Worm (Caenorhabditis elegans) whole organism, late embryonic: ENCODE data around the gene C34F6.7.

ENCODE experiments used
- C38D4.7 ChIP-seq: fragments of 200-800 bp; sonication (Bioruptor generic); optimal IDR thresholded peaks from 2 replicates; lab custom pipeline; 2018; ENCODE audit warnings: mild to moderate bottlenecking, missing genetic modification characterization, moderate library complexity, missing compliant biosample characterization
- F13H6.1 ChIP-seq: sonication (generic microtip); optimal IDR thresholded peaks from 2 replicates; lab custom pipeline; 2016; ENCODE audit warnings: missing genetic modification characterization, missing compliant biosample characterization
- ahr-1 ChIP-seq: sonication (generic microtip); optimal IDR thresholded peaks from 2 replicates; lab custom pipeline; 2016; ENCODE audit warnings: missing genetic modification characterization, missing compliant biosample characterization
- ama-1 ChIP-seq: fragments of 150-350 bp; optimal IDR thresholded peaks from 2 replicates; lab custom pipeline; 2014
- ceh-14 ChIP-seq: sonication (generic microtip); optimal IDR thresholded peaks from 2 replicates; lab custom pipeline; 2016; ENCODE audit warnings: missing genotype, missing genetic modification characterization, missing compliant biosample characterization
- ceh-2 ChIP-seq: sonication (generic microtip); optimal IDR thresholded peaks from 2 replicates; lab custom pipeline; 2016; ENCODE audit warnings: missing genotype, missing genetic modification characterization, missing compliant biosample characterization
- ceh-22 ChIP-seq: sonication (generic microtip); optimal IDR thresholded peaks from 2 replicates; lab custom pipeline; 2017; ENCODE audit warnings: missing biosample characterization, missing genetic modification characterization
- ceh-30 ChIP-seq: fragments of 150-350 bp; optimal IDR thresholded peaks from 2 replicates; lab custom pipeline; 2014; ENCODE audit warnings: missing biosample characterization, missing genetic modification characterization
- ceh-6 ChIP-seq: fragments of 200-800 bp; sonication (Bioruptor generic); optimal IDR thresholded peaks from 2 replicates; lab custom pipeline; 2018; ENCODE audit warnings: mild to moderate bottlenecking, missing genetic modification characterization, missing compliant biosample characterization
- che-1 ChIP-seq: sonication (generic microtip); optimal IDR thresholded peaks from 2 replicates; lab custom pipeline; 2016; ENCODE audit warnings: mild to moderate bottlenecking, missing genetic modification characterization, missing compliant biosample characterization
- dmd-4 ChIP-seq: sonication (generic microtip); optimal IDR thresholded peaks from 2 replicates; lab custom pipeline; 2016; ENCODE audit warnings: borderline replicate concordance, missing genetic modification characterization, missing compliant biosample characterization
- elt-2 ChIP-seq: sonication (generic microtip); optimal IDR thresholded peaks from 2 replicates; lab custom pipeline; 2016; ENCODE audit warnings: missing genetic modification reagents, missing genetic modification characterization, missing compliant biosample characterization
- elt-4 ChIP-seq: sonication (generic microtip); optimal IDR thresholded peaks from 2 replicates; lab custom pipeline; 2016; ENCODE audit warnings: missing genetic modification characterization, missing compliant biosample characterization
- eyg-1 ChIP-seq: sonication (generic microtip); optimal IDR thresholded peaks from 2 replicates; lab custom pipeline; 2016; ENCODE audit warnings: missing genotype, missing genetic modification characterization, missing compliant biosample characterization
- fax-1 ChIP-seq: sonication (generic microtip); optimal IDR thresholded peaks from 2 replicates; lab custom pipeline; 2016; ENCODE audit warnings: missing genotype, missing genetic modification characterization, missing compliant biosample characterization
- fkh-10 ChIP-seq: fragments of 150-350 bp; optimal IDR thresholded peaks from 2 replicates; lab custom pipeline; 2014; ENCODE audit warnings: missing biosample characterization, missing genetic modification reagents, missing genetic modification characterization
- gmeb-2 ChIP-seq: sonication (generic microtip); optimal IDR thresholded peaks from 2 replicates; lab custom pipeline; 2016; ENCODE audit warnings: missing genetic modification characterization, inconsistent platforms, missing compliant biosample characterization
- hlh-30 ChIP-seq: sonication (generic microtip); optimal IDR thresholded peaks from 2 replicates; lab custom pipeline; 2017; ENCODE audit warnings: antibody characterized with exemption, missing genetic modification characterization, missing compliant biosample characterization; ENCODE audit not compliant: insufficient read depth
- hlh-6 ChIP-seq: sonication (generic microtip); optimal IDR thresholded peaks from 2 replicates; lab custom pipeline; 2016; ENCODE audit warnings: missing genotype, missing genetic modification characterization, missing compliant biosample characterization
- lim-6 ChIP-seq: sonication (generic microtip); optimal IDR thresholded peaks from 2 replicates; lab custom pipeline; 2016; ENCODE audit warnings: missing genetic modification characterization, missing compliant biosample characterization
- lin-11 ChIP-seq: fragments of 200-800 bp; sonication (Bioruptor generic); optimal IDR thresholded peaks from 2 replicates; lab custom pipeline; 2018; ENCODE audit warnings: mild to moderate bottlenecking, missing genetic modification characterization, missing compliant biosample characterization
- madf-2 ChIP-seq: sonication (generic microtip); optimal IDR thresholded peaks from 2 replicates; lab custom pipeline; 2017; ENCODE audit warnings: missing genetic modification characterization, missing compliant biosample characterization
- mec-3 ChIP-seq: sonication (generic microtip); optimal IDR thresholded peaks from 2 replicates; lab custom pipeline; 2016; ENCODE audit warnings: borderline replicate concordance, missing genetic modification characterization, missing compliant biosample characterization
- nfya-1 ChIP-seq: sonication (generic microtip); optimal IDR thresholded peaks from 2 replicates; lab custom pipeline; 2017; ENCODE audit warnings: missing genetic modification characterization, mild to moderate bottlenecking, missing compliant biosample characterization, antibody characterized with exemption, moderate library complexity
- nhr-232 ChIP-seq: sonication (generic microtip); optimal IDR thresholded peaks from 2 replicates; lab custom pipeline; 2016; ENCODE audit warnings: missing genetic modification characterization, missing compliant biosample characterization
- pat-9 ChIP-seq: fragments of 200-800 bp; sonication (Bioruptor generic); optimal IDR thresholded peaks from 2 replicates; lab custom pipeline; 2018; ENCODE audit warnings: mild to moderate bottlenecking, missing genetic modification characterization, moderate library complexity, missing compliant biosample characterization
- pax-1 ChIP-seq: fragments of 150-350 bp; optimal IDR thresholded peaks from 2 replicates; lab custom pipeline; 2014; ENCODE audit warnings: missing biosample characterization, missing genetic modification characterization
- pha-4 ChIP-seq: fragments of 150-350 bp; optimal IDR thresholded peaks from 2 replicates; lab custom pipeline; 2018; ENCODE audit warnings: missing biosample characterization, missing genetic modification reagents, missing genetic modification characterization
- pqm-1 ChIP-seq: sonication (generic microtip); optimal IDR thresholded peaks from 2 replicates; lab custom pipeline; 2016; ENCODE audit warnings: missing genetic modification characterization, missing compliant biosample characterization
- pros-1 ChIP-seq: fragments of 150-350 bp; optimal IDR thresholded peaks from 2 replicates; lab custom pipeline; 2014; ENCODE audit warnings: missing biosample characterization, missing genetic modification reagents, missing genetic modification characterization
- ref-2 ChIP-seq: sonication (generic microtip); optimal IDR thresholded peaks from 2 replicates; lab custom pipeline; 2016; ENCODE audit warnings: missing genetic modification characterization, missing compliant biosample characterization
- sdc-2 ChIP-seq: sonication (generic microtip); optimal IDR thresholded peaks from 2 replicates; lab custom pipeline; 2016; ENCODE audit warnings: missing genotype, missing genetic modification characterization, missing compliant biosample characterization
- sox-4 ChIP-seq: sonication (generic microtip); optimal IDR thresholded peaks from 2 replicates; lab custom pipeline; 2017; ENCODE audit warnings: mild to moderate bottlenecking, missing genetic modification characterization, inconsistent platforms, missing compliant biosample characterization
- syd-9 ChIP-seq: sonication (generic microtip); optimal IDR thresholded peaks from 2 replicates; lab custom pipeline; 2016; ENCODE audit warnings: mild to moderate bottlenecking, missing genetic modification characterization, moderate library complexity, missing compliant biosample characterization
- tbx-2 ChIP-seq: sonication (generic microtip); optimal IDR thresholded peaks from 2 replicates; lab custom pipeline; 2016; ENCODE audit warnings: missing genetic modification characterization, missing compliant biosample characterization
- ttx-3 ChIP-seq: sonication (generic microtip); optimal IDR thresholded peaks from 2 replicates; lab custom pipeline; 2016; ENCODE audit warnings: missing genetic modification reagents, missing genetic modification characterization, missing compliant biosample characterization
- unc-3 ChIP-seq, 2 experiments: fragments of 200-800 bp in 1 of 2; sonication (Bioruptor generic) in 1 of 2; sonication (generic microtip) in 1 of 2; conservative IDR thresholded peaks in 1 of 2; optimal IDR thresholded peaks in 1 of 2; 2 replicates each; pipeline versions ENCODE4 v1.3.6 to Lab custom; 2016 to 2022; ENCODE audit warnings: missing compliant biosample characterization in 2 of 2, missing genetic modification characterization in 2 of 2, missing genetic modification reagents in 1 of 2
- unc-55 ChIP-seq: sonication (generic microtip); optimal IDR thresholded peaks from 2 replicates; lab custom pipeline; 2017; ENCODE audit warnings: missing biosample characterization, missing genetic modification reagents, missing genetic modification characterization
- unc-86 ChIP-seq: sonication (generic microtip); optimal IDR thresholded peaks from 2 replicates; lab custom pipeline; 2016; ENCODE audit warnings: missing genetic modification characterization, missing compliant biosample characterization
- zip-5 ChIP-seq: sonication (generic microtip); optimal IDR thresholded peaks from 2 replicates; lab custom pipeline; 2016; ENCODE audit warnings: missing genetic modification characterization, missing compliant biosample characterization

C34F6.7 gene

ce11 chrX:11252429-11252828 lies 37.2 kb upstream of the C34F6.7 start (continued):
- no peak for TF ChIP-seq ceh-30 (tag; lab: Kevin White, UChicago)
- peak; percentile 75 for TF ChIP-seq ref-2 (tag; lab: Kevin White, UChicago)
- TF ChIP-seq unc-3 (GFP tag; conservative IDR thresholded peaks at IDR 0.05; lab: Robert Waterston, UW): peak; percentile 70; the same call in 1 of the 2 replicates
- TF ChIP-seq unc-3 (tag; optimal IDR thresholded peaks at IDR 0.05; lab: Kevin White, UChicago): peak; percentile 24
- TF ChIP-seq pros-1: no peak
- TF ChIP-seq sox-4 (tag; lab: Kevin White, UChicago): peak; percentile 45
- no peak for TF ChIP-seq pqm-1 (tag; lab: Kevin White, UChicago)
- TF ChIP-seq F13H6.1: peak; percentile 23
- TF ChIP-seq che-1 (tag; lab: Kevin White, UChicago): peak; percentile 57
- peak; percentile 56 for TF ChIP-seq madf-2 (tag; lab: Kevin White, UChicago)
- TF ChIP-seq nfya-1 (tag; lab: Kevin White, UChicago): peak; percentile 20
- TF ChIP-seq gmeb-2 (tag; lab: Kevin White, UChicago): peak; percentile 46
- TF ChIP-seq hlh-30 (tag; lab: Kevin White, UChicago): no peak
- TF ChIP-seq ttx-3 (tag; lab: Kevin White, UChicago): peak; percentile 55
- TF ChIP-seq pha-4 (tag; lab: Kevin White, UChicago): no peak
- peak; percentile 66 for TF ChIP-seq pat-9 (tag; lab: Kevin White, UChicago)
- peak; percentile 13 for TF ChIP-seq nhr-232 (tag; lab: Kevin White, UChicago)
- peak; percentile 74 for TF ChIP-seq elt-2 (tag; lab: Kevin White, UChicago)
- TF ChIP-seq lim-6 (tag; lab: Kevin White, UChicago): no peak
- no peak for TF ChIP-seq elt-4 (tag; lab: Kevin White, UChicago)
- peak; percentile 42 for TF ChIP-seq fax-1 (tag; lab: Kevin White, UChicago)
- TF ChIP-seq eyg-1 (tag; lab: Kevin White, UChicago): no peak
- TF ChIP-seq pax-1 (tag; lab: Kevin White, UChicago): no peak
- no peak for TF ChIP-seq ceh-22 (tag; lab: Kevin White, UChicago)
- TF ChIP-seq, all 69 proteins: peak for 38

- TF ChIP-seq unc-55 (no peak), ahr-1 (tag; lab: Kevin White, UChicago) (no peak), zip-5 (tag; lab: Kevin White, UChicago) (no peak), nfya-1 (tag; lab: Kevin White, UChicago) (no peak), ceh-2 (tag; lab: Kevin White, UChicago) (no peak), ttx-3 (tag; lab: Kevin White, UChicago) (no peak), ceh-30 (tag; lab: Kevin White, UChicago) (no peak), ceh-22 (tag; lab: Kevin White, UChicago) (no peak), pha-4 (tag; lab: Kevin White, UChicago) (no peak)
- TF ChIP-seq, all 69 proteins: peak for 0
These were observed 36.7 kb upstream of the C34F6.7 start for ce11 chrX:11251928-11252327.

- no peak for TF ChIP-seq unc-3 (GFP tag; conservative IDR thresholded peaks at IDR 0.05; lab: Robert Waterston, UW)
- no peak for TF ChIP-seq unc-3 (tag; optimal IDR thresholded peaks at IDR 0.05; lab: Kevin White, UChicago)
- peak; percentile 83 for TF ChIP-seq elt-2 (tag; lab: Kevin White, UChicago)
These were observed 35.7 kb upstream of the C34F6.7 start for ce11 chrX:11250983-11251382.

- no peak for TF ChIP-seq fkh-10
- TF ChIP-seq syd-9 (tag; lab: Kevin White, UChicago): no peak
- TF ChIP-seq eyg-1 (tag; lab: Kevin White, UChicago): no peak
- TF ChIP-seq gmeb-2 (tag; lab: Kevin White, UChicago): no peak
- no peak for TF ChIP-seq hlh-6 (tag; lab: Kevin White, UChicago)
- no peak for TF ChIP-seq F13H6.1
- TF ChIP-seq sdc-2 (tag; lab: Kevin White, UChicago): no peak
- TF ChIP-seq ceh-14: no peak
- no peak for TF ChIP-seq unc-86 (tag; lab: Kevin White, UChicago)
- no peak for TF ChIP-seq zip-5 (tag; lab: Kevin White, UChicago)
- no peak for TF ChIP-seq C38D4.7 (GFP tag; lab: Kevin White, UChicago)
- TF ChIP-seq ceh-6: no peak
- no peak for TF ChIP-seq mec-3 (tag; lab: Kevin White, UChicago)
- no peak for TF ChIP-seq lin-11 (tag; lab: Kevin White, UChicago)
- TF ChIP-seq dmd-4 (tag; lab: Kevin White, UChicago): no peak
- TF ChIP-seq ama-1 (lab: Kevin White, UChicago): no peak
- TF ChIP-seq tbx-2 (tag; lab: Kevin White, UChicago): no peak
- TF ChIP-seq pros-1: no peak
- TF ChIP-seq, all 69 proteins: peak for 0
These were observed 34.1 kb upstream of the C34F6.7 start for ce11 chrX:11249392-11249791.
